Worm (Caenorhabditis elegans) whole organism, dauer: Measurements from ENCODE around the gene elt-2.

ENCODE experiments used
- unc-62 ChIP-seq: sonication (generic microtip); optimal IDR thresholded peaks from 2 replicates; lab custom pipeline; 2017; ENCODE audit warnings: missing biosample characterization, missing genetic modification reagents, missing genetic modification characterization

elt-2 gene

DNA sequence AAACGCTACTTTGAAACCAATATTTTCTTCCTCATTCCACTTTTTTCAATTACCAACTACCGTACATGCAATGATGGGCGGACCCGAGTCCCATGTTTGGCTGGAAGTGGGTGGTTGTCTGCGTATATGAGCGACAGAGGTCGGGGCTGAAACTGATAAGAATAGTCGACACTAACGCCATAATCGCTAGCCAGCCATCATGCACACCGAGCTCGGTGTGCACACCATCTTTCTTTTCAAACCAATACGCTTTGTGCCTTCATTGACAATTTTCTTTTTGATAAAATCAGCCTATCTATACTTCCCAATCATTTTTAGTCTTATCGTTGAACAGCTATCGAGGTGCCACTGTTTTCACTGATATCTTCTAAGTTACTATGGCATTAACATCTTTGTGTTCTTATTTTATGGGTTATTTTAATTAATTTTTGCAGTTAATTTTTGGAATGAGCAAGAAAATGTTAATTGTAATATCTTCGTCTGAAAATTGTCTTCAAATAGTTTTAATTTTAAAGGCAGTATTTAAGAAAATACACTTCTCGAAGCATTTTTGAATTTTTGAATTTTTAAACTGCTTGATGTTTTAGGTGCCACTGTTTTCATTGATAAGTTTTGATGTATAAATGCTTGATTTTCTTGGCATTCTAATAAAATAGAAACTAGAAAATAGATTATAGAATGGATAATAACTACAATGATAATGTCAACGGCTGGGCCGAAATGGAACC lies at the start of gene elt-2:
Gene elt-2 (plus strand): TSS at position 678 of the 728 bp plus-strand sequence.
- no peak for TF ChIP-seq unc-62

ce11 chrX:10432786-10433185 lies 48.3 kb upstream of the elt-2 start:
- TF ChIP-seq unc-62: no peak

ce11 chrX:10433863-10434262 lies 47.2 kb upstream of the elt-2 start:
- TF ChIP-seq unc-62: no peak

- no peak for TF ChIP-seq unc-62
Observed at ce11 chrX:10435492-10435939, 45.5 kb upstream of the elt-2 start.

ce11 chrX:10437421-10437820 lies 43.6 kb upstream of the elt-2 start:
- TF ChIP-seq unc-62: no peak

DNA sequence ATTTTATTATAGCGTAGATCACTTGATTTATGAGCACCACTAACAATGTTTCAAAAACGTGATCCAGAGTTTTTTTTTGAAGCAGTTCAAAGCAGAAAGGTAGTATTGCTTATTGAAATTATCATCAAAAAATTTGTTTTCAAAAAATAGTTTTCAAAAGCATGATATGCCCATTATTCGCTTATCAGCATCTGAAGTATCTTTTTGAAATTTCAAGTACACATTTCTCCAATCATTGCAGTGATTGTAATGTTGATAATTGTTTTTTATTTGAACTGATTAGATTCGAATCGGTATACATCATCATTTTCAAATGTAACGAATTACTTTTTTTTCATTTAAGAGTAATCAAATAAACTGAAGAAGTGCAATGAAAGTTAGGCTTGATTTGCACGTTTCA lies 40.3 kb upstream of the elt-2 start:
- TF ChIP-seq unc-62: no peak

ce11 chrX:10443836-10444235 lies 37.2 kb upstream of the elt-2 start, which contains the start of gene C39B10.3:
TSS of gene C39B10.3 (plus strand) at chrX:10444136.
- TF ChIP-seq unc-62: no peak

- no peak for TF ChIP-seq unc-62
Observed at ce11 chrX:10444705-10445104, 36.3 kb upstream of the elt-2 start, which contains the start of gene C39B10.4. TSS of gene C39B10.4 (plus strand) at chrX:10445005.

- no peak for TF ChIP-seq unc-62
Observed at ce11 chrX:10446982-10447381, 34.1 kb upstream of the elt-2 start, which contains the start of gene C39B10.5. TSS of gene C39B10.5 (plus strand) at chrX:10447343.

DNA sequence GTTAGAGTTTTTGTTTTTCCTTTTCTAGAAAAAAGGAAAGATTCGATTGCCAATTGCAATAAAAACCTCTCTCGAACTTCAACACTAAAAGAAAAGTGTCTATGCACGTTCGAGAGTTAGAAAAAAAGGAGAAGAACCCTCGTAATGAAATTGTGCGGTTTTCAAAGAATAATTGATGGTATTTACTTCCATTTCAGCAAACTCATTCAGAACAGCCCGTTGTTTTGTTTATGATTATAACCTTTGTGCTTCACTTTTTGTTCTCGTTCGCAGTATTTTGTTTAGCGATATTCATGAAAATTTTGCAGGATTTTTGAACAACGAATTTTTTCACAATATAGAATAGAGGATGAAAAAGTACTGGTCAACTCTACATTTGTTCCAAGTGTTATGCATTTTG lies 27.1 kb upstream of the elt-2 start, which contains the start of gene lgc-41:
Gene lgc-41 (plus strand): TSS at position 301 of the 400 bp plus-strand sequence.
- no peak for TF ChIP-seq unc-62

ce11 chrX:10462391-10462790 lies 18.6 kb upstream of the elt-2 start:
- TF ChIP-seq unc-62: no peak

DNA sequence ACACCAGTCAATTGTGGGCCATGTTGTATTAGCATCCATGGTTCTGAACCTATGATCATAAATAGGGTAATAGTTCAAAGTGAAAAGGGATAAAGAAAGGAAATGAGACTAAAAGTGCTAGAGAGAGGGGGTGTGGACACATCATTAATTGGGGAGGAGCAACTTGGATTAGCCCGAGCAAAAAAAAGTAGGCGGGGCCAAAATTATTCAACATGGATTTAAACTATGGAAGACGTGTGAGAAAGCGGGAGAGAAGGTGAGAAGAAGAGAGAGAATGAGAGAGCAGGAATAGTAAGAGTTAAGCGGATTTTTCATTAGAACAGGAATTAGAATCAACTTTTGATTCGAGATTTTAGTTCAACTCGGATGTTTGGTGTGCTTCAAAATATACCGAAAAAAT lies 17.5 kb upstream of the elt-2 start, which contains the start of gene C39B10.1:
Gene C39B10.1 (minus strand): TSS at position 101 of the 400 bp plus-strand sequence.
- TF ChIP-seq unc-62: no peak

ce11 chrX:10474998-10475577 lies 6.0 kb upstream of the elt-2 start, which contains the start of gene elt-4:
TSS of gene elt-4 (plus strand) at chrX:10475527.
- TF ChIP-seq unc-62: no peak

DNA sequence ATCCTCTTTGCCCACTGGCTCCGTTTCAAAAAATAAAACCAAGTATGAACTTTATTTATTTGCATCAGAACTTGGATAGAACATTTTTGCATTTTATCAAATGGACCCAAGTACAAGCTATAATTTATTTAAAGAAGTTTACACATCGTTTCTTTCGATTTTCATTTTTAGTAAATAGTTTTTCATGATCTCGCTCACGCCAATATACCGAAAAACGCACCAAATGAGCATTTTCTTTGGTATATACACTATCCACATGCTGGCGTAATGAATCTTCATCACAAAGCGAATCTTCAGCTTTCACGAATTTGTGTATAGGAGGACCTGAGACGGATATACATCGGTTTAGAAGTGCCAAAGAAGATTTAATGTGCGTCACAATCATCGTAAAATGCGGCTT lies 4.5 kb upstream of the elt-2 start, which contains the start of gene C39B10.7:
Gene C39B10.7 (plus strand): TSS at position 301 of the 400 bp plus-strand sequence.
- TF ChIP-seq unc-62: no peak

ce11 chrX:10477172-10477985 lies 3.7 kb upstream of the elt-2 start:
- no peak for TF ChIP-seq unc-62

DNA sequence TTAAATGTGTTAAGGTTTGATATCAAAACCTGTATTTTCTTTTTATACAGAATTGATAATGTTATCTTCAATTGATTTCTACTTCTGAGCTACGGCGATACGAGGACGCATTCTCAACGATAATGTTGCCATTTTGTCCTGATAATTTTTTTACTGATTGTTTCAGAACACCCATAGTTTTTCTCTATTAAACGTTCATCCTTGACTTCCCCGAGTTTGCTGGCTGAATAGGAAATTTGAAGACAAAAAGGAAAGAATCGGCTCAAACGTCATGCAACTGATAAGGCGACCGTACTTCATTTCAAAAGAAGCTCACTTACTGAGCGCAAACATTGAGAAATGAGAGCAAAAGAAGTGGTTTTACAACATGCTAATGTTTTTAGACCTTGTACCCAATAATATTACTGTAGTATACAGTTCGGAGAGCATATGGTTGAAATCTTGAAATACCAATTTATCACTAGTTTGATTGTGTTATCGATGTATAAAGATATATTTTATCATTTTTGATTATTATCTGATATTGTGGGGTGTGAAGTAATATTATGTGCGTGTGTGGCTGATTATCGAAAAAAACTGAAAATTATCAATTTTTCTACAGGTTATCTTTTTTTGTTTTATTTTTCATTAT lies 1.8 kb upstream of the elt-2 start:
- TF ChIP-seq unc-62: no peak
